Worm (Caenorhabditis elegans): Measurements from ENCODE around the gene moc-2.
A peak's percentile ranks its signal among the peaks of the same experiment; 100 is the strongest.

The moc-2 gene

DNA sequence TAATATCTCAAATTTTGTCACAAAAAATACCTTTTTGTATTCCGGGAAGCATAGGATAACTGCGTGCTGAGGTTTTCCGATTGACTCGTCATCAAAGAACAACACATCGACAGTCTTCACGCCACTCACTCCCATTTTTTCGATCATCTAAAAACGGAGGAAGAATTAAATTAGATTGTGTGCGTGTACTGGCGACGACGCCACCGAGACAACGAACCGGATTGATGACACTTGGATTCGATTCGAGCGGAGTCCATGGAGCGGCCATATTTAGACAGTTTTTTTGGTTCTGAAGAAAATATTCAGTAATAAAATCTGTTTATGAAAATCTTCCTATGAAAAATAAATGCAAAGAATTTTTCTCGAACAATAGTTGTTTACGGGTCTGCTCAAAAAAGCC lies 7.1 kb upstream of the moc-2 start, which contains the start of gene ubh-1:
Gene ubh-1 (minus strand): TSS at position 289 of the 400 bp plus-strand sequence.
- no peak for TF ChIP-seq Y105C5A.15 (GFP tag; IDR thresholded peaks at IDR 0.05)
- TF ChIP-seq zfp-3 (GFP tag; conservative IDR thresholded peaks at IDR 0.05): no peak
- peak; percentile 25 for TF ChIP-seq mes-2 (tag; optimal IDR thresholded peaks at IDR 0.05; ENCODE audit: poor library complexity, severe bottlenecking)
- peak; percentile 46 for TF ChIP-seq T26A8.4 (GFP tag; IDR thresholded peaks at IDR 0.05)
- TF ChIP-seq php-3 (GFP tag; IDR thresholded peaks at IDR 0.05): no peak
- peak in 1 of 2 experiments; percentile 96 for TF ChIP-seq unc-62 (GFP tag; optimal IDR thresholded peaks at IDR 0.05 in 1 of 2)
- no peak for TF ChIP-seq unc-62 (tag; optimal IDR thresholded peaks at IDR 0.05)

DNA sequence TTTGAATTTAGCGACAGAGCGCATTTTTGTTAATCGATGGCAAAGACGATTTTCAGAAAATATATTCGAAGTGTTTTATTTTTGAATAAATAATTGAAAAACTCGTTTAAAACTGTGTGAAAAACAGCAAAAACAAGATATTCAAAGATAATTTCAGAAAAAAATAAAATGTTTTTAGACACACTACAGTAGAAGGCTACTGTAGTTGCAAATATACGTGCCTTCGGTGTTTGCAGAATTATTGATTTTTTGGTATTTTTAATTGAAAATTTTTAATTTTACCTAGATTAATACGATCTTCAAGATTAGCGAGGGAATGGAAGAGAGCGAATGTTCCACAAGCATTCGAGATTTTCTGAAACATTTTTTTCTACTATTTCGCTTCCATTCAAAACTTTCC lies 6.6 kb upstream of the moc-2 start:
- TF ChIP-seq zfp-3 (GFP tag; conservative IDR thresholded peaks at IDR 0.05): no peak
- TF ChIP-seq lsy-2 (tag; optimal IDR thresholded peaks at IDR 0.05): peak in 1 of 2 experiments; percentile 44

DNA sequence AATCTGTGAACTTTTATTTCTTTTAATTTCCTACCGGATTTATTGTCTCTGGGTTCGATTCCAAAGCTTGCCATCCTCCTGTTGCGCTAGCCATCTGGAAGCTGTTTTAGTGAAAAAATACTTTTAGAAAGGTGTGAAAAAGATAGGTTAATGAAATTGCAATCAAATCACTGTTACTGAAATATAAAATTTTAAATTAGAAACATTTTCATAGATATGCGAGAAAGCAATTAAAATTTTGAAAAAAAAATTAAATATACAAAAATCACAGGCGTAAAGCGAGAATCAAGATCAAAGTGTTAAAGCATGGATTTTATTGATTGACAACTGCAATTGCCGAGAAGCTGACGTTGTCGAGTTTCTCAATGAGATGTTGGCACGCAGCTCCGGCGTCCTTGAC lies 5.7 kb upstream of the moc-2 start, which contains the start of gene ubh-2:
Gene ubh-2 (minus strand): TSS at position 101 of the 400 bp plus-strand sequence.
- TF ChIP-seq arid-1 (GFP tag; conservative IDR thresholded peaks at IDR 0.05): no peak
- TF ChIP-seq saeg-2 (GFP tag; IDR thresholded peaks at IDR 0.05): no peak

DNA sequence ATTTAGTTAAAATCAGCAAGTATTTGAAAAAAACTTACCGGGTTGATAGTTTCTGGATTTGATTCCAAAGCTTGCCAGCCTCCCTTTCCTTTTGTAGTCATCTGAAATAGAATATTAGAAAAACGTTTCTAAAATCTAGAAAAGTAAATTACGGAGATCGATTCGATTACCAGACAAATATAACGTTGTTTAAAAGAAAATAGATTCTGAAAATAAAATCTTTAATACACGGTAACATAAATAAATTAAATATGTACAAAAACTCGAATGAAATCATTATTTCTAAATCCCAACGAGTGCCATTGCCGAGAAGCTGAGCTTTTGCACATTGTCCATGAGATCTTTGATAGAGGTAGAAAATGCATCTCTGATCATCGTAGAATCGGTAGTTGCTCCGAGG lies 4.7 kb upstream of the moc-2 start, which contains the start of gene ubh-3:
Gene ubh-3 (minus strand): TSS at position 101 of the 400 bp plus-strand sequence.
- TF ChIP-seq jun-1 (tag; optimal IDR thresholded peaks at IDR 0.05) (no peak), ctbp-1 (GFP tag; IDR thresholded peaks at IDR 0.05) (no peak), ceh-62 (tag; optimal IDR thresholded peaks at IDR 0.05) (no peak), hlh-30 (tag; optimal IDR thresholded peaks at IDR 0.05; ENCODE audit: insufficient read depth) (no peak), aha-1 (tag) (no peak), egl-27 (tag; optimal IDR thresholded peaks at IDR 0.05) (no peak), nhr-42 (GFP tag; IDR thresholded peaks at IDR 0.05) (no peak), T20F7.1 (GFP tag; optimal IDR thresholded peaks at IDR 0.05) (no peak), nhr-77 (tag; optimal IDR thresholded peaks at IDR 0.05) (no peak), snpc-1.2 (GFP tag; IDR thresholded peaks at IDR 0.05) (no peak), ZK337.2 (GFP tag; IDR thresholded peaks at IDR 0.05) (no peak), nhr-76 (tag; optimal IDR thresholded peaks at IDR 0.05) (no peak), saeg-2 (GFP tag; IDR thresholded peaks at IDR 0.05) (no peak), lim-7 (GFP tag; IDR thresholded peaks at IDR 0.05) (no peak), F49E8.2 (tag; optimal IDR thresholded peaks at IDR 0.05; ENCODE audit: borderline replicate concordance) (no peak), unc-39 (tag; optimal IDR thresholded peaks at IDR 0.05) (no peak), mep-1 (tag; optimal IDR thresholded peaks at IDR 0.05) (no peak), lir-3 (tag; optimal IDR thresholded peaks at IDR 0.05) (no peak)

DNA sequence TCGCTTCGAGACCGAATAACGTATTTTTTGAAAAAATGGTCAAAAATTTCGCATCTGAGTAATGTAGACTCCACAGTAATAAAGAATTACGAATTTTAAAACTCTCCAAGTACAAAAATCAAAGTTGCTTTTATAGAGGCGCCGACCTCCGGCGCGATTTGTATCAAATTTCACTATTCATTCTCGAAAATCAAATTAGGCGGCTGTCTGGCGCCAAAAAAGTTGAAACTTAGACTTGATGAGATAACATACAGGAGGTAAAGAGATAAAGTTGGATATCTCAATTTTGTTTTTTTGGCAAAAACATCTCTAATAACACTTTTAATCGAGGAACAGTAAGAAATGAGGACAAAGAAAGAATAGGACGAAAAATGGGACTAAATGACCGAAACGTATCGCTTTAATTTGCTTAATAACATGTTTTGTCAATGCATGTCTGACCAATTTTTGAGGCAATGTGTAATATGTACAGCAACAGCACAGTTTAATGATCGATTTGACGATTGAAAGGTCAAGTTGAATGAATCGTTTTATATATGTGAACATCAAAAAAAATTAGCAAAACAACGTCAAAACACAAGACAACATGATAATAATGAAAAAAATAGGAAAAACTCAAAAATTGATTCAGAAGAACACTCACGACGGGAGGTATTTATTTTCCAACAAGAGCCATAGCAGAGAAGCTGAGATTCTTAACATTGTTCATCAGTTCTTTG lies 2.4 kb upstream of the moc-2 start:
- TF ChIP-seq unc-62 (GFP tag; optimal IDR thresholded peaks at IDR 0.05 in 1 of 2): peak in 1 of 2 experiments; percentile 95
- TF ChIP-seq unc-62 (tag; optimal IDR thresholded peaks at IDR 0.05): no peak
- TF ChIP-seq fkh-10 (GFP tag; optimal IDR thresholded peaks at IDR 0.05): no peak

DNA sequence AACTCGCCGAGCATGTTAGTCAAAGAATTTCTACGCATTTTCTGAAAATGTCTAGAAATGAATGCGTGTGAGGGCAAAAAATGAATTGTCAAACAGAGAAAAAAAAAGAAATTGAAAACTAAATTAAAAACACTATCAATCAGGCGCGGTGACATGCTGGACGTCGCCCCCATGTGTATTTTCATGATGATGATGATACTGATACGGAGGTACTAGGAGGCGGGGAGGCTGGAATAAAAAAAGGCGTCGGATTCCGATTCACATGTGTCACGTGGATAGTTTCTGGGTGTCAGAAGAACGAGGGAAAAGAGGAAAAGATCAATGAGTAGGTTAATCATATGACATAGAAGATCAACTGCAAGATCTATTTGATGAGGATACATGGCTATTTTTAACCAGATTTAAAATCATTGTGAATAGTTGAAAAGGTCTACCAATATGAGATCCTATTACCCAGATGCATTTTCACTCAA lies 1.4 kb upstream of the moc-2 start, which contains the start of gene W01A11.7:
Gene W01A11.7 (minus strand): TSS at position 51 of the 473 bp plus-strand sequence.
- TF ChIP-seq hlh-30 (tag; optimal IDR thresholded peaks at IDR 0.05; ENCODE audit: insufficient read depth): peak; percentile 70
- no peak for TF ChIP-seq unc-130 (GFP tag; optimal IDR thresholded peaks at IDR 0.05)
- TF ChIP-seq nhr-48 (tag; optimal IDR thresholded peaks at IDR 0.05): peak; percentile 10
- 0 out of 2 replicates have a peak, but pooled peaks have one; percentile 34 for TF ChIP-seq ceh-20 (GFP tag; IDR thresholded peaks at IDR 0.05)
- peak in 1 of 2 experiments; percentile 65 for TF ChIP-seq unc-62 (GFP tag; optimal IDR thresholded peaks at IDR 0.05 in 1 of 2)
- no peak for TF ChIP-seq unc-62 (tag; optimal IDR thresholded peaks at IDR 0.05)
- TF ChIP-seq hlh-11 (tag; optimal IDR thresholded peaks at IDR 0.05): peak; percentile 27
- TF ChIP-seq zag-1 (tag; optimal IDR thresholded peaks at IDR 0.05): no peak
- no peak for TF ChIP-seq ztf-11 (tag; optimal IDR thresholded peaks at IDR 0.05)

Measured in whole organism, L4 larva.